Worm (Caenorhabditis elegans) whole organism, midembryonic: ENCODE results near the gene F38B6.3.

Source experiments
- cog-1 ChIP-seq: sonication (generic microtip); optimal IDR thresholded peaks from 2 replicates; lab custom pipeline; 2016; ENCODE audit warnings: missing genetic modification characterization, missing compliant biosample characterization
- flt-1 ChIP-seq: fragments of 200-800 bp; sonication (Bioruptor generic); IDR thresholded peaks from 2 replicates; pipeline ENCODE4 v1.3.6; 2022; ENCODE audit warnings: missing genetic modification characterization, missing compliant biosample characterization
- klf-2 ChIP-seq: fragments of 200-800 bp; sonication (Bioruptor generic); conservative IDR thresholded peaks from 2 replicates; pipeline ENCODE4 v1.3.6; 2022; ENCODE audit warnings: missing genetic modification reagents, missing genetic modification characterization, missing compliant biosample characterization
- med-1 ChIP-seq: sonication (generic microtip); optimal IDR thresholded peaks from 2 replicates; lab custom pipeline; 2017; ENCODE audit warnings: missing genetic modification characterization, mild to moderate bottlenecking, missing compliant biosample characterization, antibody characterized with exemption, missing genetic modification reagents; ENCODE audit not compliant: insufficient read depth
- tab-1 ChIP-seq: fragments of 200-800 bp; sonication (Bioruptor generic); IDR thresholded peaks from 2 replicates; pipeline ENCODE4 v1.3.6; 2022; ENCODE audit warnings: missing genetic modification characterization, missing compliant biosample characterization
- ztf-23 ChIP-seq: fragments of 200-800 bp; sonication (Bioruptor generic); IDR thresholded peaks from 2 replicates; pipeline ENCODE4 v1.3.6; 2022; ENCODE audit warnings: missing genetic modification reagents, missing genetic modification characterization, missing compliant biosample characterization
- ztf-29 ChIP-seq: fragments of 200-800 bp; sonication (Bioruptor generic); IDR thresholded peaks from 2 replicates; pipeline ENCODE4 v1.3.6; 2022; ENCODE audit warnings: missing genetic modification reagents, missing genetic modification characterization, missing compliant biosample characterization

- no peak for TF ChIP-seq ztf-29 (GFP tag; lab: Robert Waterston, UW)
- TF ChIP-seq tab-1: no peak
- TF ChIP-seq flt-1: no peak
- no peak for TF ChIP-seq med-1 (GFP tag; lab: Kevin White, UChicago)
- TF ChIP-seq klf-2 (GFP tag; lab: Robert Waterston, UW): no peak
- no peak for TF ChIP-seq ztf-23 (GFP tag; lab: Robert Waterston, UW)
- TF ChIP-seq cog-1: no peak
Measured at ce11 chrX:6644971-6645704, 48.3 kb upstream of the F38B6.3 start, which contains the start of gene C56E10.3.
